Fruit fly (Drosophila melanogaster): Measurements from ENCODE around the gene TSG101.

dm6 chr3L:16858780-16859179 is 16.7 kb downstream of the TSG101 start, which contains the start of gene sinah:
- TF ChIP-seq CG11093 (GFP tag; IDR thresholded peaks at IDR 0.05) (no peak), da (GFP tag; optimal IDR thresholded peaks at IDR 0.05) (no peak), prd (optimal IDR thresholded peaks at IDR 0.05) (no peak), prd (GFP tag; IDR thresholded peaks at IDR 0.05) (no peak)
